Worm (Caenorhabditis elegans) whole organism, L2 larva: ENCODE results near the gene C16C8.20.

Source experiments
- C34F6.9 ChIP-seq: fragments of 150-350 bp; optimal IDR thresholded peaks from 2 replicates; lab custom pipeline; 2014; ENCODE audit warnings: missing biosample characterization, missing genetic modification characterization
- R02D3.7 ChIP-seq: fragments of 150-350 bp; optimal IDR thresholded peaks from 2 replicates; lab custom pipeline; 2014; ENCODE audit warnings: missing biosample characterization, missing genetic modification characterization
- Y55F3AM.14 ChIP-seq: fragments of 200-800 bp; sonication (Bioruptor generic); optimal IDR thresholded peaks from 2 replicates; lab custom pipeline; 2018; ENCODE audit warnings: mild to moderate bottlenecking, missing genetic modification characterization, missing compliant biosample characterization
- ZK546.5 ChIP-seq: sonication (generic microtip); optimal IDR thresholded peaks from 2 replicates; lab custom pipeline; 2017; ENCODE audit warnings: missing biosample characterization, missing genetic modification characterization
- aly-2 ChIP-seq: fragments of 150-350 bp; optimal IDR thresholded peaks from 2 replicates; lab custom pipeline; 2014; ENCODE audit warnings: missing biosample characterization, missing genetic modification characterization
- ama-1 ChIP-seq: fragments of 150-350 bp; optimal IDR thresholded peaks from 2 replicates; lab custom pipeline; 2018; ENCODE audit warnings: inconsistent platforms
- blmp-1 ChIP-seq: sonication (generic microtip); optimal IDR thresholded peaks from 2 replicates; lab custom pipeline; 2017; ENCODE audit warnings: missing genetic modification characterization, mild to moderate bottlenecking, missing compliant biosample characterization, antibody characterized with exemption, moderate library complexity; ENCODE audit not compliant: insufficient read depth
- ceh-16 ChIP-seq: fragments of 150-350 bp; optimal IDR thresholded peaks from 2 replicates; lab custom pipeline; 2014; ENCODE audit warnings: missing biosample characterization, missing genetic modification characterization
- ceh-82 ChIP-seq: fragments of 150-350 bp; optimal IDR thresholded peaks from 2 replicates; lab custom pipeline; 2014; ENCODE audit warnings: missing biosample characterization, missing genetic modification characterization
- dmd-4 ChIP-seq: sonication (generic microtip); optimal IDR thresholded peaks from 2 replicates; lab custom pipeline; 2017; ENCODE audit warnings: missing biosample characterization, missing genetic modification characterization
- egl-27 ChIP-seq: sonication (generic microtip); optimal IDR thresholded peaks from 3 replicates; lab custom pipeline; 2017; ENCODE audit warnings: missing biosample characterization, missing genetic modification reagents, missing genetic modification characterization
- elt-1 ChIP-seq: fragments of 150-350 bp; optimal IDR thresholded peaks from 2 replicates; lab custom pipeline; 2014; ENCODE audit warnings: missing biosample characterization, missing genetic modification characterization
- elt-3 ChIP-seq: sonication (generic microtip); optimal IDR thresholded peaks from 2 replicates; lab custom pipeline; 2017; ENCODE audit warnings: missing biosample characterization, missing genetic modification characterization
- fos-1 ChIP-seq: fragments of 150-350 bp; optimal IDR thresholded peaks from 2 replicates; lab custom pipeline; 2014; ENCODE audit warnings: missing biosample characterization, missing genetic modification characterization
- gmeb-1 ChIP-seq: fragments of 150-350 bp; optimal IDR thresholded peaks from 2 replicates; lab custom pipeline; 2014; ENCODE audit warnings: missing biosample characterization, missing genetic modification characterization
- lin-11 ChIP-seq: fragments of 150-350 bp; sonication (generic microtip); optimal IDR thresholded peaks from 2 replicates; lab custom pipeline; 2014; ENCODE audit warnings: missing biosample characterization, missing genetic modification characterization, inconsistent platforms, mixed read lengths
- lin-13 ChIP-seq: fragments of 150-350 bp; optimal IDR thresholded peaks from 2 replicates; lab custom pipeline; 2014; ENCODE audit warnings: missing biosample characterization, missing genetic modification reagents, missing genetic modification characterization
- lin-39 ChIP-seq: fragments of 150-350 bp; optimal IDR thresholded peaks from 2 replicates; lab custom pipeline; 2014; ENCODE audit warnings: missing biosample characterization, missing genetic modification reagents, missing genetic modification characterization
- lsy-2 ChIP-seq, 2 experiments: fragments of 150-350 bp in 1 of 2; sonication (generic microtip) in 1 of 2; optimal IDR thresholded peaks; 2 replicates each; lab custom pipeline; 2014 to 2017; ENCODE audit warnings: missing biosample characterization in 2 of 2, missing genetic modification characterization in 2 of 2
- mab-5 ChIP-seq: fragments of 150-350 bp; optimal IDR thresholded peaks from 2 replicates; lab custom pipeline; 2014; ENCODE audit warnings: missing biosample characterization, missing genetic modification characterization
- mbf-1 ChIP-seq: sonication (generic microtip); optimal IDR thresholded peaks from 2 replicates; lab custom pipeline; 2017; ENCODE audit warnings: missing biosample characterization, missing genetic modification characterization
- mdl-1 ChIP-seq, 2 experiments: fragments of 150-350 bp in 1 of 2; sonication (generic microtip) in 1 of 2; optimal IDR thresholded peaks; 2 replicates each; lab custom pipeline; 2017; ENCODE audit warnings: missing biosample characterization in 2 of 2, missing genetic modification characterization in 2 of 2
- nhr-10 ChIP-seq: sonication (generic microtip); optimal IDR thresholded peaks from 2 replicates; lab custom pipeline; 2017; ENCODE audit warnings: missing biosample characterization, missing genetic modification characterization
- nhr-11 ChIP-seq: fragments of 150-350 bp; optimal IDR thresholded peaks from 2 replicates; lab custom pipeline; 2014; ENCODE audit warnings: missing biosample characterization, missing genetic modification characterization
- nhr-12 ChIP-seq: fragments of 150-350 bp; optimal IDR thresholded peaks from 2 replicates; lab custom pipeline; 2014; ENCODE audit warnings: missing biosample characterization, missing genetic modification characterization
- nhr-129 ChIP-seq: fragments of 150-350 bp; optimal IDR thresholded peaks from 2 replicates; lab custom pipeline; 2014; ENCODE audit warnings: missing biosample characterization, missing genetic modification characterization
- nhr-21 ChIP-seq: fragments of 150-350 bp; optimal IDR thresholded peaks from 2 replicates; lab custom pipeline; 2014; ENCODE audit warnings: missing biosample characterization, missing genetic modification characterization
- nhr-23 ChIP-seq: fragments of 150-350 bp; optimal IDR thresholded peaks from 2 replicates; lab custom pipeline; 2014; ENCODE audit warnings: missing biosample characterization, missing genetic modification reagents, missing genetic modification characterization
- nhr-237 ChIP-seq: fragments of 150-350 bp; optimal IDR thresholded peaks from 2 replicates; lab custom pipeline; 2014; ENCODE audit warnings: missing biosample characterization, missing genetic modification characterization
- nhr-25 ChIP-seq: fragments of 150-350 bp; sonication (generic microtip); optimal IDR thresholded peaks from 3 replicates; lab custom pipeline; 2014; ENCODE audit warnings: missing biosample characterization, missing genetic modification characterization
- nhr-6 ChIP-seq: fragments of 150-350 bp; optimal IDR thresholded peaks from 2 replicates; lab custom pipeline; 2014; ENCODE audit warnings: missing biosample characterization, missing genetic modification characterization
- nhr-77 ChIP-seq: fragments of 150-350 bp; optimal IDR thresholded peaks from 2 replicates; lab custom pipeline; 2014; ENCODE audit warnings: missing biosample characterization, missing genetic modification characterization
- peb-1 ChIP-seq: fragments of 150-350 bp; optimal IDR thresholded peaks from 2 replicates; lab custom pipeline; 2014; ENCODE audit warnings: missing biosample characterization, missing genetic modification characterization
- skn-1 ChIP-seq: sonication (generic microtip); optimal IDR thresholded peaks from 2 replicates; lab custom pipeline; 2017; ENCODE audit warnings: missing biosample characterization, missing genetic modification characterization
- snpc-4 ChIP-seq: fragments of 150-350 bp; optimal IDR thresholded peaks from 2 replicates; lab custom pipeline; 2014; ENCODE audit warnings: missing biosample characterization, missing genetic modification characterization
- unc-39 ChIP-seq: fragments of 150-350 bp; optimal IDR thresholded peaks from 2 replicates; lab custom pipeline; 2014; ENCODE audit warnings: missing biosample characterization, missing genetic modification characterization
- unc-55 ChIP-seq: fragments of 150-350 bp; sonication (generic microtip); optimal IDR thresholded peaks from 3 replicates; lab custom pipeline; 2014; ENCODE audit warnings: missing biosample characterization, missing genetic modification reagents, missing genetic modification characterization
- unc-62 ChIP-seq: fragments of 150-350 bp; optimal IDR thresholded peaks from 2 replicates; lab custom pipeline; 2014; ENCODE audit warnings: missing biosample characterization, missing genetic modification reagents, missing genetic modification characterization
- zag-1 ChIP-seq: fragments of 150-350 bp; optimal IDR thresholded peaks from 2 replicates; lab custom pipeline; 2014; ENCODE audit warnings: missing biosample characterization, missing genetic modification characterization
- ztf-1 ChIP-seq: fragments of 200-800 bp; sonication (Bioruptor generic); conservative IDR thresholded peaks from 2 replicates; pipeline ENCODE4 v1.3.6; 2022; ENCODE audit warnings: missing genetic modification characterization, missing compliant biosample characterization
- ztf-11 ChIP-seq: sonication (generic microtip); optimal IDR thresholded peaks from 2 replicates; lab custom pipeline; 2017; ENCODE audit warnings: missing biosample characterization, missing genetic modification characterization
- ztf-4 ChIP-seq: fragments of 150-350 bp; optimal IDR thresholded peaks from 2 replicates; lab custom pipeline; 2014; ENCODE audit warnings: missing biosample characterization, missing genetic modification characterization

C16C8.20 gene

DNA sequence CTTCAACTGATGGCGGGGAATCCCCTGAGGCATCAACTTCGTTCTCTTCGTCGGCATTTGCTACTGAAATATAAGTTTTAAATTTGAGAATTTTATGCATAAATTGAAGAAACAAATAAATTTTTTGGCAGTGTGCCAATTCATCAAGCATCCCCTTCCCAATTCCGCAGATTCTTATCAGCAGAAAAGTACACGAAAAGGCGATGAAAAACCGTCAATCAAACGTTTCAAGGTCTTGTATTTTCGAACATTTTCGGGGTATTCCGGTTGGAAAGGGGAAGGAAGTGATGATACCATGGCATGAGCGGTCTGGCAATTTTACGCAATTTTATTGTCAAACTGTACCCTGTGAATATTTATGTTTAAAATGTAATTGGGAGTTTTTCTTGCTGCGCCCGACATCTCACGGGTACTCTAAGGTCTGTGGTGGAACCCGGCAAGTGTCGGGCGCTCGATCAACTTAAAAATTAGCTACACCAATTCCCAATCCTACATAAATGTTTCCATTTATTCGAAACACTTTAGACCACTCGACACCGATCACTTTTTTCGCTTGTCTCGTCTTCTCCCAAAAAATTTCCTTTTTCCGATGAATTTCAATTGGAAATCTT is 11.7 kb upstream of the C16C8.20 start:
- TF ChIP-seq nhr-25 (tag; lab: Kevin White, UChicago) (peak; percentile 26), lin-39 (no peak), snpc-4 (tag; lab: Kevin White, UChicago) (peak; percentile 67), nhr-23 (tag; lab: Kevin White, UChicago) (no peak)

- TF ChIP-seq nhr-6 (tag; lab: Kevin White, UChicago) (no peak), ama-1 (lab: Kevin White, UChicago) (no peak), ceh-16 (no peak), nhr-23 (tag; lab: Kevin White, UChicago) (no peak), nhr-129 (no peak), R02D3.7 (tag; lab: Kevin White, UChicago) (no peak), nhr-21 (tag; lab: Kevin White, UChicago) (no peak), nhr-10 (tag; lab: Kevin White, UChicago) (no peak), ztf-1 (GFP tag; lab: Robert Waterston, UW) (no peak), dmd-4 (no peak), nhr-11 (tag; lab: Kevin White, UChicago) (no peak), mab-5 (no peak), mdl-1 (tag; optimal IDR thresholded peaks at IDR 0.05; lab: Kevin White, UChicago) (no peak), elt-1 (tag; lab: Kevin White, UChicago) (no peak), ZK546.5 (tag; lab: Kevin White, UChicago) (no peak), ztf-4 (tag; lab: Kevin White, UChicago) (no peak), Y55F3AM.14 (no peak), zag-1 (tag; lab: Kevin White, UChicago) (no peak)
Observed at ce11 chrII:3436412-3436811, 10.3 kb upstream of the C16C8.20 start, which contains the start of gene skpo-2. TSS of gene skpo-2 (minus strand) at chrII:3436512.

DNA sequence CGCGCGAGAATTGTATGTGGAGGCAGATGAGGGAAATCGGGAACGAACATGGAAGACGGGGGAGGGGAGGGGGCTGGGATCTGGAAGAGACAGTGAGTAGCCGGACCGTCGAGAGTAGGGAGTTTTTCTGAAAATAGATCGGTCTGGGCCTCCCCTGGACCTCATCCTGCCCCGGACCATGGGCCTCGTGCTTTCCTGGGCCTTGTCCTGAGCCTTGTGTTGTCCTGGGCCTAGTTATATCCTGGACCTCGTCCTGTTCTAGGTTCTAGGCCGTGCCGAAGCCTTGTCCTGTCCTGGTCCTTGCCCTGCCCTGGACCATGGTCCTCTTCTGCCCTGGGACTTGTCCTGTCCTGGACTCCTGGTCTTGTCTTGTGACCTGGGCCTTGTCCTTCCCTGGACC is 9.4 kb upstream of the C16C8.20 start:
- TF ChIP-seq mab-5 = no peak
- no peak for TF ChIP-seq fos-1 (tag; lab: Kevin White, UChicago)
- TF ChIP-seq skn-1 (tag; lab: Kevin White, UChicago) = no peak
- no peak for TF ChIP-seq lin-11 (tag; lab: Kevin White, UChicago)
- no peak for TF ChIP-seq lin-39

DNA sequence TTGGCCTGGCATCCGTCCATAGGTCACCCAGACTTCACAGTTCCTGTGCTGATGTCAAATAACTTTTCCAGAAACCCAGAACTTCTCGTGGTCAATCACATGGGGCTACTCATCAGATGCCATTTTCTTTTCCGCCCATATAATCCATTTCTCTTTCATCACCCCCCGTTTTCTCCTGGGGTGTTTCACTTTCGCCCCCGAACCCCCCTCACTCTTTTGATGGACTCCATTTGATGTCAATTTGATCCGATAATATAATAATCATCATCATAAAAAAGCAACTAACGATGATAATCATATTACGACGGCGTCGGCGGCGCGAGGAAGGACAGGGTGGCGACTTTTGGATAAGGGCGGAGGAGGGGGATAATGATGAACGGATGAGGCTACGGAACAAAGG is 8.5 kb upstream of the C16C8.20 start:
- TF ChIP-seq nhr-77 (tag; lab: Kevin White, UChicago) = no peak
- peak; percentile 39 for TF ChIP-seq blmp-1 (tag; lab: Kevin White, UChicago)

DNA sequence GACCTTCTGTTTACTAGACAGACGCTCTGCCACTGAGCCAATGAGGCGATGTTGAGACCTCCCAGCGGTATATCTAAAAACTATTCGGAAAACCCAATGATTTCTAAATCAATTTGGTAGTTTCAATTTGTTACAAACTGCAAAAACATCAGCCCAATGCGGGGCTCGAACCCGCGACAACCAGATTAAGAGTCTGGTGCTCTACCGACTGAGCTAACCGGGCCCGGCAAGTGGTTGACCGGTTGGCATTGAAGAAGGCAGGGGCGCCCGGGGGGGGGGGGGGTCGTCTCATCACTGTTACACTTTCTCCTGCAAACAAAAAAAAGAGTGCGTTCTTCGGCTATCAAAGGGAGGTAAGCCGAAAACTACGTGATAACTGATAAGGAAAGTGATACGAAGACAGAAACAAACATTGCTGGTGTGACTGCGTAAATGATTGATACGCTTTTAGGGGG is 7.5 kb upstream of the C16C8.20 start:
- TF ChIP-seq peb-1 (tag; lab: Kevin White, UChicago) (no peak), elt-1 (tag; lab: Kevin White, UChicago) (no peak), nhr-11 (tag; lab: Kevin White, UChicago) (no peak), unc-55 (no peak), fos-1 (tag; lab: Kevin White, UChicago) (peak; percentile 64), skn-1 (tag; lab: Kevin White, UChicago) (no peak), aly-2 (tag; lab: Kevin White, UChicago) (no peak), unc-62 (GFP tag; lab: Kevin White, UChicago) (no peak), R02D3.7 (tag; lab: Kevin White, UChicago) (no peak), mdl-1 (tag; optimal IDR thresholded peaks at IDR 0.05; lab: Kevin White, UChicago) (no peak), unc-39 (tag; lab: Kevin White, UChicago) (no peak), ztf-11 (tag; lab: Kevin White, UChicago) (no peak), ztf-1 (GFP tag; lab: Robert Waterston, UW) (no peak), mbf-1 (tag; lab: Kevin White, UChicago) (no peak), nhr-237 (tag; lab: Kevin White, UChicago) (no peak), ztf-4 (tag; lab: Kevin White, UChicago) (no peak), nhr-10 (tag; lab: Kevin White, UChicago) (no peak), ama-1 (lab: Kevin White, UChicago) (no peak), blmp-1 (tag; lab: Kevin White, UChicago) (no peak), lin-11 (tag; lab: Kevin White, UChicago) (no peak), lin-13 (peak; percentile 27), zag-1 (tag; lab: Kevin White, UChicago) (no peak), ceh-82 (no peak), nhr-23 (tag; lab: Kevin White, UChicago) (no peak), nhr-12 (tag; lab: Kevin White, UChicago) (no peak), elt-3 (no peak), nhr-77 (tag; lab: Kevin White, UChicago) (no peak), C34F6.9 (tag; lab: Kevin White, UChicago) (no peak), nhr-25 (tag; lab: Kevin White, UChicago) (no peak), snpc-4 (tag; lab: Kevin White, UChicago) (no peak), lsy-2 (tag; optimal IDR thresholded peaks at IDR 0.05; lab: Kevin White, UChicago) (no peak), Y55F3AM.14 (no peak), gmeb-1 (tag; lab: Kevin White, UChicago) (peak; percentile 46), dmd-4 (no peak), nhr-21 (tag; lab: Kevin White, UChicago) (peak; percentile 6), egl-27 (peak; percentile 7), mab-5 (no peak), ZK546.5 (tag; lab: Kevin White, UChicago) (no peak)
